Fruit fly (Drosophila melanogaster): ENCODE measurements around the gene CG43098.

The CG43098 gene

dm6 chr3L:3616344-3616743 lies 42.5 kb upstream of the CG43098 start (continued):
- TF ChIP-seq CG16863 (GFP tag; optimal IDR thresholded peaks at IDR 0.05), result peak; percentile 81
- peak; percentile 68 for TF ChIP-seq CG14014 (GFP tag; IDR thresholded peaks at IDR 0.05)
- peak; percentile 11 for TF ChIP-seq schlank (tag; optimal IDR thresholded peaks at IDR 0.05)
- peak; percentile 60 for TF ChIP-seq CG4854 (GFP tag; optimal IDR thresholded peaks at IDR 0.05)
- no peak for TF ChIP-seq CG11695 (GFP tag; IDR thresholded peaks at IDR 0.05)
- TF ChIP-seq CG10431 (GFP tag; optimal IDR thresholded peaks at IDR 0.05), result peak; percentile 18
- TF ChIP-seq Atf-2 (GFP tag; optimal IDR thresholded peaks at IDR 0.05), result peak; percentile 79
- TF ChIP-seq peb (GFP tag; IDR thresholded peaks at IDR 0.05), result peak; percentile 59; the same call in 1 of the 2 replicates
- TF ChIP-seq gem (tag; optimal IDR thresholded peaks at IDR 0.05), result peak; percentile 84
- peak; percentile 73 for TF ChIP-seq CG18262 (tag; optimal IDR thresholded peaks at IDR 0.05)
- peak; percentile 43; the same call in 1 of the 2 replicates for TF ChIP-seq CG6689 (GFP tag; IDR thresholded peaks at IDR 0.05)
- peak; percentile 76 for TF ChIP-seq slp2 (GFP tag; optimal IDR thresholded peaks at IDR 0.05)
- peak; percentile 26; the same call in 1 of the 3 replicates for TF ChIP-seq CG6175 (GFP tag; IDR thresholded peaks at IDR 0.05)
- no peak for TF ChIP-seq kah (GFP tag; optimal IDR thresholded peaks at IDR 0.05)
- TF ChIP-seq h (optimal IDR thresholded peaks at IDR 0.05), result no peak
- TF ChIP-seq Nf-YB (GFP tag; optimal IDR thresholded peaks at IDR 0.05), result no peak
- peak; percentile 54 for TF ChIP-seq CG17802 (tag; optimal IDR thresholded peaks at IDR 0.05)
- TF ChIP-seq kni (GFP tag; optimal IDR thresholded peaks at IDR 0.05), result no peak
- TF ChIP-seq Scr (GFP tag; IDR thresholded peaks at IDR 0.05; ENCODE audit: partially characterized antibody), result peak; percentile 26; the same call in 1 of the 2 replicates
- TF ChIP-seq CG34224 (GFP tag; IDR thresholded peaks at IDR 0.05; ENCODE audit: partially characterized antibody), result no peak
- no peak for TF ChIP-seq Hr39 (optimal IDR thresholded peaks at IDR 0.05)
- TF ChIP-seq Mrtf (GFP tag; IDR thresholded peaks at IDR 0.05), result peak; percentile 84
- TF ChIP-seq CG6272 (GFP tag; IDR thresholded peaks at IDR 0.05), result peak; percentile 59
- peak; percentile 45; the same call in 1 of the 2 replicates for TF ChIP-seq CG16779 (GFP tag; IDR thresholded peaks at IDR 0.05)
- peak; percentile 82 for TF ChIP-seq Gug (GFP tag; IDR thresholded peaks at IDR 0.05)
- peak; percentile 64 for TF ChIP-seq CG4730 (GFP tag; IDR thresholded peaks at IDR 0.05)
- peak; percentile 78 for TF ChIP-seq otp (GFP tag; IDR thresholded peaks at IDR 0.05)
- TF ChIP-seq Lhr (GFP tag; optimal IDR thresholded peaks at IDR 0.05), result peak; percentile 91
- TF ChIP-seq CG15696 (tag; optimal IDR thresholded peaks at IDR 0.05), result peak; percentile 93
- TF ChIP-seq CG31441 (GFP tag; IDR thresholded peaks at IDR 0.05), result peak; percentile 54; the same call in 1 of the 2 replicates
- peak; percentile 88 for TF ChIP-seq pnt (GFP tag; optimal IDR thresholded peaks at IDR 0.05)
- TF ChIP-seq gfzf (GFP tag; optimal IDR thresholded peaks at IDR 0.05), result no peak
- TF ChIP-seq tgo (GFP tag; IDR thresholded peaks at IDR 0.05), result peak; percentile 70
- peak; percentile 64 for TF ChIP-seq CG7271 (tag; optimal IDR thresholded peaks at IDR 0.05)
- TF ChIP-seq CG32767 (GFP tag; IDR thresholded peaks at IDR 0.05), result no peak
- TF ChIP-seq CG7556 (GFP tag; optimal IDR thresholded peaks at IDR 0.05), result peak; percentile 50
- peak in 1 of 3 experiments; percentile 51 for TF ChIP-seq lola (GFP tag; optimal IDR thresholded peaks at IDR 0.05)
- peak; percentile 12 for TF ChIP-seq pfk (GFP tag; optimal IDR thresholded peaks at IDR 0.05)
- peak; percentile 69 for TF ChIP-seq CG13424 (tag; optimal IDR thresholded peaks at IDR 0.05)
- peak; percentile 22 for TF ChIP-seq tap (tag; optimal IDR thresholded peaks at IDR 0.05)
- no peak for TF ChIP-seq abd-A (tag; optimal IDR thresholded peaks at IDR 0.05)
- TF ChIP-seq CG3163 (GFP tag; optimal IDR thresholded peaks at IDR 0.05), result peak; percentile 61
- TF ChIP-seq twi (tag; optimal IDR thresholded peaks at IDR 0.05), result peak; percentile 70
- TF ChIP-seq hkb (optimal IDR thresholded peaks at IDR 0.05), result no peak
- peak; percentile 59 for TF ChIP-seq hkb (GFP tag; IDR thresholded peaks at IDR 0.05)
- peak; percentile 83 for TF ChIP-seq CG33213 (GFP tag; optimal IDR thresholded peaks at IDR 0.05)
- TF ChIP-seq dm (GFP tag; optimal IDR thresholded peaks at IDR 0.05), result peak; percentile 22
- TF ChIP-seq CG11560 (tag; IDR thresholded peaks at IDR 0.05), result peak; percentile 71; the same call in 2 of the 3 replicates
- TF ChIP-seq so (GFP tag; IDR thresholded peaks at IDR 0.05), result no peak
- TF ChIP-seq cad (GFP tag; optimal IDR thresholded peaks at IDR 0.05), result no peak
- peak; percentile 61; the same call in 1 of the 3 replicates for TF ChIP-seq CG6791 (GFP tag; IDR thresholded peaks at IDR 0.05; ENCODE audit: partially characterized antibody)
- TF ChIP-seq CG10979 (tag; optimal IDR thresholded peaks at IDR 0.05), result peak; percentile 72

Data from whole organism, embryonic.